Worm (Caenorhabditis elegans) whole organism, mixed stage, embryonic: ENCODE results near the gene rmd-6.

Source experiments
- blmp-1 ChIP-seq: fragments of 150-350 bp; optimal IDR thresholded peaks from 2 replicates; lab custom pipeline; 2014; ENCODE audit warnings: missing biosample characterization, missing genetic modification characterization
- drap-1 ChIP-seq: fragments of 200-800 bp; sonication (Bioruptor generic); optimal IDR thresholded peaks from 3 replicates; lab custom pipeline; 2018; ENCODE audit warnings: mild to moderate bottlenecking, missing genetic modification characterization, missing compliant biosample characterization
- ham-2 ChIP-seq: fragments of 200-800 bp; sonication (Bioruptor generic); optimal IDR thresholded peaks from 2 replicates; lab custom pipeline; 2018; ENCODE audit warnings: mild to moderate bottlenecking, missing genetic modification characterization, missing compliant biosample characterization
- hlh-1 ChIP-seq: fragments of 150-350 bp; optimal IDR thresholded peaks from 2 replicates; lab custom pipeline; 2014; ENCODE audit warnings: missing biosample characterization, missing genetic modification reagents, missing genetic modification characterization
- mab-5 ChIP-seq: fragments of 150-350 bp; optimal IDR thresholded peaks from 2 replicates; lab custom pipeline; 2014; ENCODE audit warnings: missing biosample characterization, missing genetic modification characterization
- nhr-28 ChIP-seq: fragments of 150-350 bp; optimal IDR thresholded peaks from 2 replicates; lab custom pipeline; 2014; ENCODE audit warnings: missing biosample characterization, missing genetic modification characterization
- nhr-76 ChIP-seq: sonication (generic microtip); optimal IDR thresholded peaks from 2 replicates; lab custom pipeline; 2017; ENCODE audit warnings: missing biosample characterization, missing genetic modification characterization
- snpc-4 ChIP-seq: fragments of 150-350 bp; optimal IDR thresholded peaks from 2 replicates; lab custom pipeline; 2014; ENCODE audit warnings: missing biosample characterization, missing genetic modification characterization
- unc-62 ChIP-seq: fragments of 150-350 bp; optimal IDR thresholded peaks from 2 replicates; lab custom pipeline; 2014; ENCODE audit warnings: missing biosample characterization, missing genetic modification reagents, missing genetic modification characterization

ce11 chrIV:5076607-5077006, 8.0 kb downstream of the rmd-6 start:
- no peak for TF ChIP-seq nhr-76 (tag; lab: Kevin White, UChicago)
- TF ChIP-seq hlh-1, result peak; percentile 74
- TF ChIP-seq blmp-1 (tag; lab: Kevin White, UChicago), result no peak
- TF ChIP-seq mab-5 (tag; lab: Kevin White, UChicago), result no peak
- no peak for TF ChIP-seq ham-2
- TF ChIP-seq snpc-4, result no peak
- no peak for TF ChIP-seq drap-1 (GFP tag; lab: Kevin White, UChicago)
- no peak for TF ChIP-seq nhr-28 (tag; lab: Kevin White, UChicago)
- TF ChIP-seq unc-62 (GFP tag; lab: Kevin White, UChicago), result peak; percentile 62
